Worm (Caenorhabditis elegans): Measurements from ENCODE around the gene miro-1.

- TF ChIP-seq bed-2 (GFP tag; IDR thresholded peaks at IDR 0.05) (no peak), nfya-1 (tag; optimal IDR thresholded peaks at IDR 0.05; ENCODE audit: borderline replicate concordance, insufficient read depth) (no peak), B0261.1 (tag; optimal IDR thresholded peaks at IDR 0.05) (no peak), snpc-1.1 (tag; optimal IDR thresholded peaks at IDR 0.05; ENCODE audit: insufficient read depth) (no peak), mxl-1 (tag; optimal IDR thresholded peaks at IDR 0.05) (no peak), dpl-1 (GFP tag; optimal IDR thresholded peaks at IDR 0.05) (no peak), nhr-90 (tag; optimal IDR thresholded peaks at IDR 0.05) (no peak), F10E7.11 (tag; optimal IDR thresholded peaks at IDR 0.05) (no peak), Y53G8AR.9 (GFP tag; conservative IDR thresholded peaks at IDR 0.05) (no peak)
These were observed 5.1 kb downstream of the miro-1 start, which contains the start of gene cif-1 for ce11 chrIV:4710459-4710858.

Measured in whole organism, young adult.